Worm (Caenorhabditis elegans) whole organism, L1 larva: ENCODE data around the gene Y97E10C.1.

Experiments used
- ama-1 ChIP-seq: fragments of 150-350 bp; optimal IDR thresholded peaks from 2 replicates; lab custom pipeline; 2014
- ceh-63 ChIP-seq: fragments of 200-800 bp; sonication (Bioruptor generic); optimal IDR thresholded peaks from 2 replicates; lab custom pipeline; 2018; ENCODE audit warnings: mild to moderate bottlenecking, missing genetic modification characterization, missing compliant biosample characterization
- ceh-82 ChIP-seq, 3 experiments: fragments of 150-350 bp in 1 of 3; sonication (generic microtip) in 2 of 3; optimal IDR thresholded peaks; 2 replicates each; lab custom pipeline; 2014 to 2017; ENCODE audit warnings: missing biosample characterization in 3 of 3, missing genetic modification characterization in 3 of 3
- elt-3 ChIP-seq, 6 experiments: fragments of 150-350 bp in 1 of 6; sonication (generic microtip); optimal IDR thresholded peaks; 2 replicates each; lab custom pipeline; 2017 to 2018; ENCODE audit warnings: missing biosample characterization in 6 of 6, missing genetic modification characterization in 6 of 6, inconsistent platforms in 1 of 6
- grh-1 ChIP-seq: fragments of 200-800 bp; sonication (Bioruptor generic); IDR thresholded peaks from 2 replicates; pipeline ENCODE4 v1.3.6; 2022; ENCODE audit warnings: missing genetic modification reagents, missing genetic modification characterization, missing compliant biosample characterization
- lin-13 ChIP-seq: fragments of 150-350 bp; optimal IDR thresholded peaks from 2 replicates; lab custom pipeline; 2014; ENCODE audit warnings: missing biosample characterization, missing genetic modification reagents, missing genetic modification characterization
- lsy-2 ChIP-seq, 2 experiments: fragments of 150-350 bp; optimal IDR thresholded peaks; 2 replicates each; lab custom pipeline; 2014; ENCODE audit warnings: missing biosample characterization in 2 of 2, missing genetic modification characterization in 2 of 2
- nhr-11 ChIP-seq: fragments of 150-350 bp; optimal IDR thresholded peaks from 2 replicates; lab custom pipeline; 2014; ENCODE audit warnings: missing biosample characterization, missing genetic modification characterization
- nhr-237 ChIP-seq: fragments of 150-350 bp; optimal IDR thresholded peaks from 2 replicates; lab custom pipeline; 2014; ENCODE audit warnings: missing biosample characterization, missing genetic modification characterization
- nhr-85 ChIP-seq: sonication (generic microtip); peaks from one replicate; lab custom pipeline; 2016; ENCODE audit warnings: missing genetic modification characterization, inconsistent platforms, missing compliant biosample characterization
- nhr-90 ChIP-seq: sonication (generic microtip); optimal IDR thresholded peaks from 2 replicates; lab custom pipeline; 2016; ENCODE audit warnings: mild to moderate bottlenecking, missing genetic modification characterization, missing compliant biosample characterization; ENCODE audit not compliant: poor library complexity
- snpc-4 ChIP-seq: fragments of 150-350 bp; optimal IDR thresholded peaks from 2 replicates; lab custom pipeline; 2014; ENCODE audit warnings: missing biosample characterization, missing genetic modification characterization
- xbp-1 ChIP-seq: sonication (generic microtip); optimal IDR thresholded peaks from 2 replicates; lab custom pipeline; 2016; ENCODE audit warnings: missing genetic modification characterization, missing compliant biosample characterization
- ztf-11 ChIP-seq, 2 experiments: sonication (generic microtip); optimal IDR thresholded peaks; 2 replicates each; lab custom pipeline; 2016 to 2017; ENCODE audit warnings: missing genetic modification characterization in 2 of 2, missing biosample characterization in 1 of 2, missing compliant biosample characterization in 1 of 2

DNA sequence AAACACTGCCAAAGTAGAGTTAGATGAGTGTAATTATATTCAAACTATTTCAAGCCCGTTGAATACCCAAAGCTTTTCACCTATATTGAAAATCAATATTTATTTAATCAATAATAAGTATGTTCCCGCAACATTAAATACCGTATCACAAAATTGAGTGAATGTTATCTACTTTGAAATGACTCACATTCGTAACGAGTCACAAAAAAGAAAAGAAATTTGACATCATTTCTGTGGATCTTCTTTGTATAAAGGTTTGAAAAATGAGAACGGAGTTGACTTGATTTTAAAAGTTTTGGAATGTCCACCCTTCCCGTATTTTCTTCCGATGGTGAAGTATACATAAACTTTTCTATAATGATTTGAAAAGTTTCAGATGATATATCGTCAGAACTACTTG is 6.6 kb downstream of the Y97E10C.1 start, which contains the start of gene srr-10:
- TF ChIP-seq elt-3 (tag; optimal IDR thresholded peaks at IDR 0.05; lab: Kevin White, UChicago) = no peak
- no peak for TF ChIP-seq nhr-11
- no peak for TF ChIP-seq ceh-63
- no peak for TF ChIP-seq ama-1
- no peak for TF ChIP-seq ztf-11 (tag; optimal IDR thresholded peaks at IDR 0.05; lab: Kevin White, UChicago)
- TF ChIP-seq lin-13 (GFP tag; lab: Kevin White, UChicago) = no peak
- no peak for TF ChIP-seq nhr-85 (tag; lab: Kevin White, UChicago)
- TF ChIP-seq lsy-2 (tag; optimal IDR thresholded peaks at IDR 0.05; lab: Kevin White, UChicago) = no peak
- TF ChIP-seq grh-1 (GFP tag; lab: Robert Waterston, UW) = no peak
- TF ChIP-seq xbp-1 (tag; lab: Kevin White, UChicago) = no peak
- TF ChIP-seq nhr-237 (tag; lab: Kevin White, UChicago) = no peak
- no peak for TF ChIP-seq snpc-4 (tag; lab: Kevin White, UChicago)
- no peak for TF ChIP-seq ceh-82 (tag; optimal IDR thresholded peaks at IDR 0.05; lab: Kevin White, UChicago)
- TF ChIP-seq nhr-90 = no peak
